Worm (Caenorhabditis elegans) whole organism, L1 larva: ENCODE measurements around the gene ZK673.5.

Experiments
- C16A3.4 ChIP-seq: fragments of 150-350 bp; optimal IDR thresholded peaks from 2 replicates; lab custom pipeline; 2014; ENCODE audit warnings: missing biosample characterization, missing genetic modification characterization
- F16B12.6 ChIP-seq: fragments of 150-350 bp; optimal IDR thresholded peaks from 2 replicates; lab custom pipeline; 2014; ENCODE audit warnings: missing biosample characterization, missing genetic modification characterization
- aha-1 ChIP-seq: fragments of 150-350 bp; optimal IDR thresholded peaks from 2 replicates; lab custom pipeline; 2014; ENCODE audit warnings: missing biosample characterization, missing genetic modification characterization
- alr-1 ChIP-seq: fragments of 200-800 bp; sonication (Bioruptor generic); optimal IDR thresholded peaks from 2 replicates; lab custom pipeline; 2018; ENCODE audit warnings: borderline replicate concordance, mild to moderate bottlenecking, missing genetic modification characterization, missing compliant biosample characterization
- aly-2 ChIP-seq: fragments of 150-350 bp; optimal IDR thresholded peaks from 2 replicates; lab custom pipeline; 2014; ENCODE audit warnings: missing biosample characterization, missing genetic modification characterization
- blmp-1 ChIP-seq: fragments of 150-350 bp; optimal IDR thresholded peaks from 2 replicates; lab custom pipeline; 2014; ENCODE audit warnings: missing biosample characterization, missing genetic modification characterization
- ceh-63 ChIP-seq: fragments of 200-800 bp; sonication (Bioruptor generic); optimal IDR thresholded peaks from 2 replicates; lab custom pipeline; 2018; ENCODE audit warnings: mild to moderate bottlenecking, missing genetic modification characterization, missing compliant biosample characterization
- ceh-8 ChIP-seq: fragments of 200-800 bp; sonication (Bioruptor generic); optimal IDR thresholded peaks from 2 replicates; lab custom pipeline; 2018; ENCODE audit warnings: mild to moderate bottlenecking, missing genetic modification characterization, moderate library complexity, missing compliant biosample characterization
- ceh-90 ChIP-seq: sonication (generic microtip); optimal IDR thresholded peaks from 2 replicates; lab custom pipeline; 2016; ENCODE audit warnings: missing genetic modification characterization, missing compliant biosample characterization
- dpl-1 ChIP-seq, 3 experiments: fragments of 150-350 bp in 2 of 3; sonication (generic microtip) in 1 of 3; optimal IDR thresholded peaks; 2 replicates each; lab custom pipeline; 2014 to 2017; ENCODE audit warnings: missing biosample characterization in 3 of 3, missing genetic modification characterization in 3 of 3, missing genetic modification reagents in 3 of 3
- efl-3 ChIP-seq: fragments of 200-800 bp; sonication (Bioruptor generic); optimal IDR thresholded peaks from 2 replicates; lab custom pipeline; 2018; ENCODE audit warnings: mild to moderate bottlenecking, missing genetic modification characterization, missing compliant biosample characterization
- elt-2 ChIP-seq: sonication (generic microtip); optimal IDR thresholded peaks from 2 replicates; lab custom pipeline; 2016; ENCODE audit warnings: missing genetic modification characterization, mild to moderate bottlenecking, inconsistent platforms, missing compliant biosample characterization, missing genetic modification reagents
- elt-3 ChIP-seq, 6 experiments: fragments of 150-350 bp in 1 of 6; sonication (generic microtip); optimal IDR thresholded peaks; 2 replicates each; lab custom pipeline; 2017 to 2018; ENCODE audit warnings: missing biosample characterization in 6 of 6, missing genetic modification characterization in 6 of 6, inconsistent platforms in 1 of 6
- ets-5 ChIP-seq: fragments of 200-800 bp; sonication (Bioruptor generic); IDR thresholded peaks from 2 replicates; pipeline ENCODE4 v1.3.6; 2022; ENCODE audit warnings: missing genetic modification characterization, missing compliant biosample characterization
- fkh-4 ChIP-seq: sonication (generic microtip); optimal IDR thresholded peaks from 2 replicates; lab custom pipeline; 2016; ENCODE audit warnings: missing compliant biosample characterization, missing genetic modification characterization, borderline replicate concordance
- fkh-8 ChIP-seq: sonication (generic microtip); optimal IDR thresholded peaks from 2 replicates; lab custom pipeline; 2016; ENCODE audit warnings: mild to moderate bottlenecking, missing genetic modification characterization, missing compliant biosample characterization
- fos-1 ChIP-seq: fragments of 150-350 bp; optimal IDR thresholded peaks from 2 replicates; lab custom pipeline; 2014; ENCODE audit warnings: missing biosample characterization, missing genetic modification characterization
- hlh-17 ChIP-seq: fragments of 200-800 bp; sonication (Bioruptor generic); optimal IDR thresholded peaks from 2 replicates; lab custom pipeline; 2018; ENCODE audit warnings: missing genetic modification characterization, mild to moderate bottlenecking, missing compliant biosample characterization, moderate library complexity, borderline replicate concordance
- hlh-4 ChIP-seq: sonication (generic microtip); optimal IDR thresholded peaks from 2 replicates; lab custom pipeline; 2016; ENCODE audit warnings: mild to moderate bottlenecking, missing genetic modification characterization, missing compliant biosample characterization
- hpl-2 ChIP-seq: fragments of 150-350 bp; optimal IDR thresholded peaks from 2 replicates; lab custom pipeline; 2014; ENCODE audit warnings: missing biosample characterization, missing genetic modification reagents, missing genetic modification characterization
- jun-1 ChIP-seq: fragments of 150-350 bp; optimal IDR thresholded peaks from 2 replicates; lab custom pipeline; 2014; ENCODE audit warnings: missing biosample characterization, missing genetic modification reagents, missing genetic modification characterization
- lin-13 ChIP-seq: fragments of 150-350 bp; optimal IDR thresholded peaks from 2 replicates; lab custom pipeline; 2014; ENCODE audit warnings: missing biosample characterization, missing genetic modification reagents, missing genetic modification characterization
- lin-14 ChIP-seq: fragments of 200-800 bp; sonication (Bioruptor generic); optimal IDR thresholded peaks from 2 replicates; lab custom pipeline; 2018; ENCODE audit warnings: mild to moderate bottlenecking, missing genetic modification characterization, moderate library complexity, missing compliant biosample characterization
- lin-35 ChIP-seq, 2 experiments: fragments of 150-350 bp; optimal IDR thresholded peaks; 2 replicates each; lab custom pipeline; 2014; ENCODE audit warnings: missing biosample characterization in 2 of 2, missing genetic modification characterization in 2 of 2, missing genetic modification reagents in 2 of 2
- lin-39 ChIP-seq: fragments of 150-350 bp; optimal IDR thresholded peaks from 2 replicates; lab custom pipeline; 2014; ENCODE audit warnings: missing biosample characterization, missing genetic modification reagents, missing genetic modification characterization
- lir-3 ChIP-seq: sonication (generic microtip); optimal IDR thresholded peaks from 2 replicates; lab custom pipeline; 2016; ENCODE audit warnings: mild to moderate bottlenecking, missing genetic modification characterization, moderate library complexity, missing compliant biosample characterization; ENCODE audit not compliant: poor library complexity
- lsy-2 ChIP-seq, 2 experiments: fragments of 150-350 bp; optimal IDR thresholded peaks; 2 replicates each; lab custom pipeline; 2014; ENCODE audit warnings: missing biosample characterization in 2 of 2, missing genetic modification characterization in 2 of 2
- mab-9 ChIP-seq: fragments of 200-800 bp; sonication (Bioruptor generic); IDR thresholded peaks from 2 replicates; pipeline ENCODE4 v1.3.6; 2022; ENCODE audit warnings: missing genetic modification reagents, missing genetic modification characterization, missing compliant biosample characterization
- nhr-11 ChIP-seq: fragments of 150-350 bp; optimal IDR thresholded peaks from 2 replicates; lab custom pipeline; 2014; ENCODE audit warnings: missing biosample characterization, missing genetic modification characterization
- nhr-19 ChIP-seq: fragments of 200-800 bp; sonication (Bioruptor generic); conservative IDR thresholded peaks from 2 replicates; pipeline ENCODE4 v1.3.6; 2022; ENCODE audit warnings: missing genetic modification characterization, missing compliant biosample characterization
- nhr-20 ChIP-seq: sonication (generic microtip); optimal IDR thresholded peaks from 2 replicates; lab custom pipeline; 2016; ENCODE audit warnings: mild to moderate bottlenecking, missing genetic modification characterization, missing compliant biosample characterization
- nhr-237 ChIP-seq: fragments of 150-350 bp; optimal IDR thresholded peaks from 2 replicates; lab custom pipeline; 2014; ENCODE audit warnings: missing biosample characterization, missing genetic modification characterization
- nhr-28 ChIP-seq: fragments of 150-350 bp; optimal IDR thresholded peaks from 2 replicates; lab custom pipeline; 2014; ENCODE audit warnings: missing biosample characterization, missing genetic modification characterization
- nhr-47 ChIP-seq: sonication (generic microtip); optimal IDR thresholded peaks from 2 replicates; lab custom pipeline; 2016; ENCODE audit warnings: mild to moderate bottlenecking, missing genetic modification characterization, moderate library complexity, missing compliant biosample characterization
- nhr-76 ChIP-seq: sonication (generic microtip); optimal IDR thresholded peaks from 2 replicates; lab custom pipeline; 2017; ENCODE audit warnings: missing biosample characterization, missing genetic modification characterization
- nhr-77 ChIP-seq: fragments of 150-350 bp; optimal IDR thresholded peaks from 2 replicates; lab custom pipeline; 2014; ENCODE audit warnings: missing biosample characterization, missing genetic modification characterization
- nhr-84 ChIP-seq: sonication (generic microtip); optimal IDR thresholded peaks from 2 replicates; lab custom pipeline; 2017; ENCODE audit warnings: missing biosample characterization, missing genetic modification characterization
- nhr-85 ChIP-seq: sonication (generic microtip); peaks from one replicate; lab custom pipeline; 2016; ENCODE audit warnings: missing genetic modification characterization, inconsistent platforms, missing compliant biosample characterization
- nhr-90 ChIP-seq: sonication (generic microtip); optimal IDR thresholded peaks from 2 replicates; lab custom pipeline; 2016; ENCODE audit warnings: mild to moderate bottlenecking, missing genetic modification characterization, missing compliant biosample characterization; ENCODE audit not compliant: poor library complexity
- skn-1 ChIP-seq: fragments of 150-350 bp; optimal IDR thresholded peaks from 2 replicates; lab custom pipeline; 2014; ENCODE audit warnings: missing biosample characterization, missing genetic modification characterization
- snpc-4 ChIP-seq: fragments of 150-350 bp; optimal IDR thresholded peaks from 2 replicates; lab custom pipeline; 2014; ENCODE audit warnings: missing biosample characterization, missing genetic modification characterization
- sox-4 ChIP-seq: sonication (generic microtip); optimal IDR thresholded peaks from 2 replicates; lab custom pipeline; 2016; ENCODE audit warnings: missing genetic modification characterization, missing compliant biosample characterization
- sptf-1 ChIP-seq: fragments of 150-350 bp; optimal IDR thresholded peaks from 2 replicates; lab custom pipeline; 2014; ENCODE audit warnings: missing biosample characterization, missing genetic modification characterization
- sup-37 ChIP-seq: fragments of 200-800 bp; sonication (Bioruptor generic); optimal IDR thresholded peaks from 2 replicates; lab custom pipeline; 2018; ENCODE audit warnings: mild to moderate bottlenecking, missing genetic modification characterization, missing compliant biosample characterization
- swsn-7 ChIP-seq: sonication (generic microtip); optimal IDR thresholded peaks from 2 replicates; lab custom pipeline; 2016; ENCODE audit warnings: missing genetic modification characterization, missing compliant biosample characterization
- tbx-2 ChIP-seq: sonication (generic microtip); optimal IDR thresholded peaks from 2 replicates; lab custom pipeline; 2016; ENCODE audit warnings: missing genetic modification characterization, missing compliant biosample characterization
- tlp-1 ChIP-seq: fragments of 150-350 bp; optimal IDR thresholded peaks from 2 replicates; lab custom pipeline; 2014; ENCODE audit warnings: missing biosample characterization, missing genetic modification characterization
- unc-130 ChIP-seq: fragments of 150-350 bp; optimal IDR thresholded peaks from 2 replicates; lab custom pipeline; 2017; ENCODE audit warnings: missing biosample characterization, missing genetic modification characterization, inconsistent platforms
- unc-62 ChIP-seq: fragments of 150-350 bp; optimal IDR thresholded peaks from 2 replicates; lab custom pipeline; 2014; ENCODE audit warnings: missing biosample characterization, missing genetic modification reagents, missing genetic modification characterization
- unc-86 ChIP-seq: sonication (generic microtip); optimal IDR thresholded peaks from 2 replicates; lab custom pipeline; 2016; ENCODE audit warnings: missing genetic modification characterization, missing compliant biosample characterization
- xbp-1 ChIP-seq: sonication (generic microtip); optimal IDR thresholded peaks from 2 replicates; lab custom pipeline; 2016; ENCODE audit warnings: missing genetic modification characterization, missing compliant biosample characterization
- zip-4 ChIP-seq: fragments of 200-800 bp; sonication (Bioruptor generic); optimal IDR thresholded peaks from 2 replicates; lab custom pipeline; 2018; ENCODE audit warnings: mild to moderate bottlenecking, missing genetic modification characterization, moderate library complexity, missing compliant biosample characterization
- ztf-4 ChIP-seq: fragments of 150-350 bp; optimal IDR thresholded peaks from 2 replicates; lab custom pipeline; 2014; ENCODE audit warnings: missing biosample characterization, missing genetic modification characterization

ZK673.5 gene

ce11 chrII:10446300-10446699, 15.0 kb upstream of the ZK673.5 start:
- no peak for TF ChIP-seq F16B12.6 (tag; lab: Kevin White, UChicago)
- TF ChIP-seq aha-1 (tag; lab: Kevin White, UChicago): no peak
- TF ChIP-seq lin-39 (tag; lab: Kevin White, UChicago): no peak
- peak; percentile 72 for TF ChIP-seq lin-14 (GFP tag; lab: Kevin White, UChicago)
- TF ChIP-seq unc-62 (GFP tag; lab: Kevin White, UChicago): no peak
- TF ChIP-seq elt-3 (tag; optimal IDR thresholded peaks at IDR 0.05; lab: Kevin White, UChicago): peak in 2 of 6 experiments; percentile 31 to 87
- no peak for TF ChIP-seq aly-2 (tag; lab: Kevin White, UChicago)
- TF ChIP-seq ceh-90 (tag; lab: Kevin White, UChicago): no peak
- TF ChIP-seq mab-9 (GFP tag; lab: Robert Waterston, UW): no peak
- TF ChIP-seq nhr-20: peak; percentile 88
- TF ChIP-seq alr-1: no peak
- no peak for TF ChIP-seq jun-1 (tag; lab: Kevin White, UChicago)
- TF ChIP-seq lsy-2 (tag; optimal IDR thresholded peaks at IDR 0.05; lab: Kevin White, UChicago): peak; percentile 12 to 44
- no peak for TF ChIP-seq hpl-2
- no peak for TF ChIP-seq fkh-4 (tag; lab: Kevin White, UChicago)
- peak; percentile 61 for TF ChIP-seq ztf-4 (tag; lab: Kevin White, UChicago)
- TF ChIP-seq sox-4: no peak
- no peak for TF ChIP-seq zip-4
- TF ChIP-seq lir-3 (tag; lab: Kevin White, UChicago): peak; percentile 53
- no peak for TF ChIP-seq sptf-1 (tag; lab: Kevin White, UChicago)
- TF ChIP-seq nhr-47 (tag; lab: Kevin White, UChicago): peak; percentile 11
- TF ChIP-seq lin-35 (GFP tag; optimal IDR thresholded peaks at IDR 0.05; lab: Kevin White, UChicago): peak; percentile 3 to 77
- no peak for TF ChIP-seq nhr-77 (tag; lab: Kevin White, UChicago)
- TF ChIP-seq nhr-84: no peak
- peak; percentile 86 for TF ChIP-seq unc-130
- no peak for TF ChIP-seq nhr-11
- TF ChIP-seq tbx-2 (tag; lab: Kevin White, UChicago): peak; percentile 56
- TF ChIP-seq nhr-90 (tag; lab: Kevin White, UChicago): peak; percentile 59
- peak; percentile 65 for TF ChIP-seq elt-2 (tag; lab: Kevin White, UChicago)
- no peak for TF ChIP-seq skn-1 (tag; lab: Kevin White, UChicago)
- TF ChIP-seq efl-3: no peak
- TF ChIP-seq nhr-28 (tag; lab: Kevin White, UChicago): no peak
- no peak for TF ChIP-seq ceh-8
- TF ChIP-seq ets-5 (GFP tag; lab: Robert Waterston, UW): no peak
- no peak for TF ChIP-seq fkh-8
- TF ChIP-seq unc-86 (tag; lab: Kevin White, UChicago): no peak
- TF ChIP-seq swsn-7 (tag; lab: Kevin White, UChicago): no peak
- TF ChIP-seq nhr-19: peak; percentile 85
- TF ChIP-seq nhr-85 (tag; lab: Kevin White, UChicago): peak; percentile 87
- no peak for TF ChIP-seq snpc-4
- no peak for TF ChIP-seq sup-37 (GFP tag; lab: Kevin White, UChicago)
- no peak for TF ChIP-seq xbp-1 (tag; lab: Kevin White, UChicago)
- no peak for TF ChIP-seq fos-1 (tag; lab: Kevin White, UChicago)
- peak; percentile 4 for TF ChIP-seq C16A3.4 (tag; lab: Kevin White, UChicago)
- no peak for TF ChIP-seq hlh-17 (GFP tag; lab: Kevin White, UChicago)
- peak; percentile 8 for TF ChIP-seq lin-13 (GFP tag; lab: Kevin White, UChicago)
- TF ChIP-seq hlh-4 (tag; lab: Kevin White, UChicago): no peak
- TF ChIP-seq nhr-76 (tag; lab: Kevin White, UChicago): no peak
- TF ChIP-seq ceh-63 (GFP tag; lab: Kevin White, UChicago): no peak
- peak in 2 of 3 experiments; percentile 6 to 42 for TF ChIP-seq dpl-1 (GFP tag; optimal IDR thresholded peaks at IDR 0.05; lab: Kevin White, UChicago)
- no peak for TF ChIP-seq nhr-237
- peak; percentile 92 for TF ChIP-seq blmp-1
- TF ChIP-seq tlp-1 (tag; lab: Kevin White, UChicago): no peak
